Worm (Caenorhabditis elegans) whole organism, young adult: Measurements from ENCODE around the gene C50B8.4.

Source experiments
- B0035.1 ChIP-seq: sonication (generic microtip); optimal IDR thresholded peaks from 2 replicates; lab custom pipeline; 2016; ENCODE audit warnings: missing genetic modification characterization, mild to moderate bottlenecking, missing compliant biosample characterization, missing genotype, missing genetic modification reagents
- B0261.1 ChIP-seq: sonication (generic microtip); optimal IDR thresholded peaks from 2 replicates; lab custom pipeline; 2016; ENCODE audit warnings: mild to moderate bottlenecking, missing genetic modification characterization, moderate library complexity, missing compliant biosample characterization
- B0336.3 ChIP-seq: fragments of 200-800 bp; sonication (Bioruptor generic); IDR thresholded peaks from 2 replicates; pipeline ENCODE4 v1.3.6; 2022; ENCODE audit warnings: missing genetic modification characterization, missing compliant biosample characterization
- F57C9.4 ChIP-seq: sonication (generic microtip); optimal IDR thresholded peaks from 2 replicates; lab custom pipeline; 2017; ENCODE audit warnings: mild to moderate bottlenecking, missing genetic modification characterization, missing compliant biosample characterization
- K12H6.12 ChIP-seq: fragments of 200-800 bp; sonication (Bioruptor generic); optimal IDR thresholded peaks from 2 replicates; lab custom pipeline; 2018; ENCODE audit warnings: mild to moderate bottlenecking, missing genetic modification characterization, missing compliant biosample characterization
- T26A5.8 ChIP-seq: sonication (generic microtip); optimal IDR thresholded peaks from 2 replicates; lab custom pipeline; 2016; ENCODE audit warnings: missing genetic modification characterization, missing compliant biosample characterization
- Y67H2A.10 ChIP-seq: fragments of 200-800 bp; sonication (Bioruptor generic); conservative IDR thresholded peaks from 2 replicates; pipeline ENCODE4 v1.3.6; 2022; ENCODE audit warnings: missing genetic modification reagents, missing genetic modification characterization, missing compliant biosample characterization
- akir-1 ChIP-seq: fragments of 200-800 bp; sonication (Bioruptor generic); optimal IDR thresholded peaks from 2 replicates; lab custom pipeline; 2018; ENCODE audit warnings: mild to moderate bottlenecking, missing genetic modification characterization, moderate library complexity, missing compliant biosample characterization
- ama-1 ChIP-seq, 3 experiments: fragments of 150-350 bp in 1 of 3; sonication (generic microtip) in 2 of 3; optimal IDR thresholded peaks; 2 replicates each; lab custom pipeline; 2014 to 2018; ENCODE audit warnings: missing biosample characterization in 2 of 3, missing genetic modification characterization in 2 of 3, missing genetic modification reagents in 2 of 3
- aptf-2 ChIP-seq: fragments of 200-800 bp; sonication (Bioruptor generic); conservative IDR thresholded peaks from 2 replicates; pipeline ENCODE4 v1.3.6; 2022; ENCODE audit warnings: missing genetic modification reagents, missing genetic modification characterization, missing compliant biosample characterization
- attf-3 ChIP-seq: fragments of 200-800 bp; sonication (Bioruptor generic); conservative IDR thresholded peaks from 2 replicates; pipeline ENCODE4 v1.3.6; 2022; ENCODE audit warnings: missing genetic modification reagents, missing genetic modification characterization, missing compliant biosample characterization
- attf-6 ChIP-seq: fragments of 200-800 bp; sonication (Bioruptor generic); IDR thresholded peaks from 2 replicates; pipeline ENCODE4 v1.3.6; 2022; ENCODE audit warnings: missing genetic modification reagents, missing genetic modification characterization, missing compliant biosample characterization
- bed-2 ChIP-seq: fragments of 200-800 bp; sonication (Bioruptor generic); IDR thresholded peaks from 2 replicates; pipeline ENCODE4 v1.3.6; 2022; ENCODE audit warnings: missing genetic modification reagents, missing genetic modification characterization, missing compliant biosample characterization
- cebp-2 ChIP-seq: fragments of 200-800 bp; sonication (Bioruptor generic); IDR thresholded peaks from 2 replicates; pipeline ENCODE4 v1.3.6; 2022; ENCODE audit warnings: missing genetic modification characterization, missing compliant biosample characterization
- dpff-1 ChIP-seq: sonication (generic microtip); optimal IDR thresholded peaks from 2 replicates; lab custom pipeline; 2017; ENCODE audit warnings: mild to moderate bottlenecking, missing genetic modification characterization, missing compliant biosample characterization
- dpl-1 ChIP-seq: fragments of 150-350 bp; optimal IDR thresholded peaks from 2 replicates; lab custom pipeline; 2014; ENCODE audit warnings: missing biosample characterization, missing genetic modification reagents, missing genetic modification characterization
- egrh-3 ChIP-seq: fragments of 200-800 bp; sonication (Bioruptor generic); IDR thresholded peaks from 2 replicates; pipeline ENCODE4 v1.3.6; 2022; ENCODE audit warnings: missing genetic modification reagents, missing genetic modification characterization, missing compliant biosample characterization
- ekl-4 ChIP-seq: fragments of 200-800 bp; sonication (Bioruptor generic); IDR thresholded peaks from 2 replicates; pipeline ENCODE4 v1.3.6; 2022; ENCODE audit warnings: missing genetic modification reagents, missing genetic modification characterization, missing compliant biosample characterization
- ets-4 ChIP-seq: fragments of 200-800 bp; sonication (Bioruptor generic); optimal IDR thresholded peaks from 2 replicates; lab custom pipeline; 2018; ENCODE audit warnings: mild to moderate bottlenecking, missing genetic modification characterization, missing compliant biosample characterization
- hrde-1 ChIP-seq: sonication (generic microtip); optimal IDR thresholded peaks from 2 replicates; lab custom pipeline; 2016; ENCODE audit warnings: missing genetic modification characterization, mild to moderate bottlenecking, missing compliant biosample characterization, moderate library complexity, missing genotype, missing genetic modification reagents, borderline replicate concordance
- hsf-1 ChIP-seq: fragments of 200-800 bp; sonication (Bioruptor generic); IDR thresholded peaks from 2 replicates; pipeline ENCODE4 v1.3.6; 2022; ENCODE audit warnings: missing genetic modification reagents, missing genetic modification characterization, missing compliant biosample characterization
- lag-1 ChIP-seq: fragments of 200-800 bp; sonication (Bioruptor generic); IDR thresholded peaks from 2 replicates; pipeline ENCODE4 v1.3.6; 2022; ENCODE audit warnings: missing genetic modification reagents, missing genetic modification characterization, missing compliant biosample characterization
- lin-40 ChIP-seq: sonication (generic microtip); optimal IDR thresholded peaks from 2 replicates; lab custom pipeline; 2016; ENCODE audit warnings: missing genetic modification characterization, mild to moderate bottlenecking, missing compliant biosample characterization, missing genotype, missing genetic modification reagents
- nhr-120 ChIP-seq: fragments of 200-800 bp; sonication (Bioruptor generic); IDR thresholded peaks from 2 replicates; pipeline ENCODE4 v1.3.6; 2022; ENCODE audit warnings: missing genetic modification characterization, missing compliant biosample characterization
- nhr-80 ChIP-seq: sonication (generic microtip); optimal IDR thresholded peaks from 2 replicates; lab custom pipeline; 2016; ENCODE audit warnings: missing genetic modification characterization, missing compliant biosample characterization
- nhr-90 ChIP-seq: sonication (generic microtip); optimal IDR thresholded peaks from 2 replicates; lab custom pipeline; 2016; ENCODE audit warnings: missing genotype, mild to moderate bottlenecking, missing genetic modification characterization, missing compliant biosample characterization
- pha-4 ChIP-seq: fragments of 150-350 bp; sonication (generic microtip); optimal IDR thresholded peaks from 2 replicates; lab custom pipeline; 2014; ENCODE audit warnings: missing biosample characterization, missing genetic modification reagents, missing genetic modification characterization
- repo-1 ChIP-seq: sonication (generic microtip); optimal IDR thresholded peaks from 2 replicates; lab custom pipeline; 2017; ENCODE audit warnings: mild to moderate bottlenecking, missing genetic modification characterization, missing compliant biosample characterization
- snpc-4 ChIP-seq, 5 experiments: fragments of 150-350 bp in 1 of 5; sonication (generic microtip) in 4 of 5; optimal IDR thresholded peaks; 2 replicates each; lab custom pipeline; 2014 to 2018; ENCODE audit warnings: missing genetic modification characterization in 5 of 5, missing biosample characterization in 3 of 5, antibody characterized with exemption in 2 of 5, mild to moderate bottlenecking in 2 of 5, missing compliant biosample characterization in 2 of 5, missing genotype in 2 of 5, moderate library complexity in 2 of 5, missing genetic modification reagents in 1 of 5
- somi-1 ChIP-seq: fragments of 200-800 bp; sonication (Bioruptor generic); optimal IDR thresholded peaks from 2 replicates; lab custom pipeline; 2018; ENCODE audit warnings: mild to moderate bottlenecking, missing genetic modification characterization, missing compliant biosample characterization
- tbx-9 ChIP-seq: sonication (generic microtip); optimal IDR thresholded peaks from 2 replicates; lab custom pipeline; 2016; ENCODE audit warnings: borderline replicate concordance, missing genetic modification characterization, inconsistent platforms, missing compliant biosample characterization
- xnd-1 ChIP-seq: sonication (generic microtip); optimal IDR thresholded peaks from 2 replicates; lab custom pipeline; 2016; ENCODE audit warnings: missing genotype, missing genetic modification reagents, missing genetic modification characterization, missing compliant biosample characterization
- zim-3 ChIP-seq: sonication (generic microtip); optimal IDR thresholded peaks from 2 replicates; lab custom pipeline; 2017; ENCODE audit warnings: mild to moderate bottlenecking, missing genetic modification characterization, moderate library complexity, missing compliant biosample characterization
- ztf-26 ChIP-seq: sonication (generic microtip); optimal IDR thresholded peaks from 2 replicates; lab custom pipeline; 2017; ENCODE audit warnings: missing genetic modification characterization, missing compliant biosample characterization
- ztf-3 ChIP-seq: fragments of 200-800 bp; sonication (Bioruptor generic); optimal IDR thresholded peaks from 2 replicates; lab custom pipeline; 2018; ENCODE audit warnings: mild to moderate bottlenecking, missing genetic modification characterization, missing compliant biosample characterization

Gene C50B8.4

ce11 chrV:13571714-13572258 is at the start of gene C50B8.4:
Gene C50B8.4, plus strand, starts transcription at chrV:13572012.
- no peak for TF ChIP-seq attf-6 (GFP tag; lab: Robert Waterston, UW)
- no peak for TF ChIP-seq B0035.1 (tag; lab: Kevin White, UChicago)
- TF ChIP-seq nhr-80: peak; percentile 75
- no peak for TF ChIP-seq hsf-1 (GFP tag; lab: Robert Waterston, UW)
- TF ChIP-seq snpc-4 (GFP tag; optimal IDR thresholded peaks at IDR 0.05; lab: Kevin White, UChicago): no peak
- TF ChIP-seq snpc-4 (tag; optimal IDR thresholded peaks at IDR 0.05; lab: Kevin White, UChicago): peak in 1 of 4 experiments; percentile 8
- TF ChIP-seq ama-1 (optimal IDR thresholded peaks at IDR 0.05; lab: Kevin White, UChicago): no peak
- TF ChIP-seq ama-1 (GFP tag; optimal IDR thresholded peaks at IDR 0.05; lab: Kevin White, UChicago): no peak
- no peak for TF ChIP-seq dpl-1 (GFP tag; lab: Kevin White, UChicago)

- TF ChIP-seq K12H6.12 (tag; lab: Kevin White, UChicago) (no peak), F57C9.4 (tag; lab: Kevin White, UChicago) (no peak), Y67H2A.10 (GFP tag; lab: Robert Waterston, UW) (no peak), somi-1 (no peak), tbx-9 (tag; lab: Kevin White, UChicago) (no peak), B0261.1 (no peak)
Observed at ce11 chrV:13523194-13523593, 48.6 kb upstream of the C50B8.4 start, which contains the start of gene R11G10.3. Gene R11G10.3, plus strand, starts transcription at chrV:13523494.

- peak; percentile 86 for TF ChIP-seq attf-3
Observed at ce11 chrV:13527236-13527635, 44.6 kb upstream of the C50B8.4 start.

- TF ChIP-seq cebp-2 (no peak), repo-1 (tag; lab: Kevin White, UChicago) (no peak), ekl-4 (GFP tag; lab: Robert Waterston, UW) (no peak), bed-2 (GFP tag; lab: Robert Waterston, UW) (no peak), xnd-1 (tag; lab: Kevin White, UChicago) (no peak), B0261.1 (no peak), zim-3 (tag; lab: Kevin White, UChicago) (no peak), ztf-26 (tag; lab: Kevin White, UChicago) (no peak)
- TF ChIP-seq, all 124 proteins: peak for 0
Observed at ce11 chrV:13529165-13529564, 42.6 kb upstream of the C50B8.4 start.

ce11 chrV:13530698-13531097 is 41.1 kb upstream of the C50B8.4 start, which contains the start of gene ttr-44:
Gene ttr-44, minus strand, starts transcription at chrV:13530744.
- TF ChIP-seq nhr-80 (peak; percentile 67), B0035.1 (tag; lab: Kevin White, UChicago) (no peak)

- TF ChIP-seq bed-2 (GFP tag; lab: Robert Waterston, UW) (no peak), hsf-1 (GFP tag; lab: Robert Waterston, UW) (no peak)
Observed at ce11 chrV:13532469-13532868, 39.3 kb upstream of the C50B8.4 start.

ce11 chrV:13536058-13536579 is 35.7 kb upstream of the C50B8.4 start, which contains the start of gene frpr-5:
Gene frpr-5, minus strand, starts transcription at chrV:13536108.
- TF ChIP-seq lag-1: no peak
- TF ChIP-seq ztf-3 (GFP tag; lab: Kevin White, UChicago): no peak
- TF ChIP-seq pha-4 (tag; lab: Kevin White, UChicago): no peak
- no peak for TF ChIP-seq aptf-2 (GFP tag; lab: Robert Waterston, UW)
- TF ChIP-seq akir-1 (GFP tag; lab: Kevin White, UChicago): no peak
- TF ChIP-seq B0336.3 (GFP tag; lab: Robert Waterston, UW): no peak
- TF ChIP-seq dpff-1 (tag; lab: Kevin White, UChicago): no peak
- no peak for TF ChIP-seq egrh-3 (GFP tag; lab: Robert Waterston, UW)
- no peak for TF ChIP-seq nhr-90
- TF ChIP-seq T26A5.8 (tag; lab: Kevin White, UChicago): no peak
- TF ChIP-seq nhr-120 (GFP tag; lab: Robert Waterston, UW): no peak
- TF ChIP-seq nhr-80: no peak
- TF ChIP-seq ets-4: no peak
- TF ChIP-seq hrde-1 (tag; lab: Kevin White, UChicago): no peak
- no peak for TF ChIP-seq lin-40 (tag; lab: Kevin White, UChicago)
